Worm (Caenorhabditis elegans): Measurements from ENCODE around the gene chtb-1.

DNA sequence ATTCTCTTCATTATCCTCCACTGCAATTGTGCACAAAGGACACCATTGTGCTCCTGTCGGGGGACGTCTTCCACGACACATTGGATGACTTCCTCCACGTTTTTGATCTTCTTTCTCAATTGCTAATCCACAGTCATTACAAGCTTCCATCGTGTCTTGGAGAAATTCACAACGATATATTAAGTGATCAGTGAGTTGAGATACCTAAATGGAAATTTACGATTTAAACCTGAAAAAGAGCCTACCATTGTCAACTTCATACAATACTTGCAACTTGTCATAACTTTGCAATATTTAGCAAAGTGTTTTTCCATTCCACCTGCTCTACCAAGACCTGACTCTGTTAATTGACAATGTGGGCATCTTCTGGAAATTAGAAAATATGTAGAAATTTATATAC is 27.4 kb downstream of the chtb-1 start:
- TF ChIP-seq nhr-10 (tag; optimal IDR thresholded peaks at IDR 0.05) (no peak), hmg-1.1 (GFP tag; IDR thresholded peaks at IDR 0.05) (no peak), lsy-2 (tag; optimal IDR thresholded peaks at IDR 0.05) (no peak), hlh-30 (tag; optimal IDR thresholded peaks at IDR 0.05; ENCODE audit: insufficient read depth) (no peak), F49E8.2 (tag; optimal IDR thresholded peaks at IDR 0.05; ENCODE audit: borderline replicate concordance) (no peak), nhr-76 (tag; optimal IDR thresholded peaks at IDR 0.05) (no peak), ztf-11 (tag; optimal IDR thresholded peaks at IDR 0.05) (no peak), dve-1 (tag; optimal IDR thresholded peaks at IDR 0.05; ENCODE audit: insufficient read depth) (no peak), ceh-20 (GFP tag; IDR thresholded peaks at IDR 0.05) (no peak), fkh-10 (GFP tag; optimal IDR thresholded peaks at IDR 0.05) (no peak), zag-1 (tag; optimal IDR thresholded peaks at IDR 0.05) (no peak)

Measured in whole organism, L4 larva.